Fruit fly (Drosophila melanogaster) whole organism, embryonic: ENCODE results near the gene CG10064.

Experiments
- Asciz ChIP-seq: fragments of 200-800 bp; sonication (Bioruptor generic); optimal IDR thresholded peaks from 2 replicates; lab custom pipeline; 2017; ENCODE audit warnings: missing biosample characterization, mild to moderate bottlenecking, missing genetic modification characterization, missing genetic modification reagents
- Awh ChIP-seq: fragments of 200-800 bp; sonication (Bioruptor generic); IDR thresholded peaks from 2 replicates; pipeline ENCODE4, ENCODE4 v1.3.6; 2022; ENCODE audit warnings: missing biosample characterization, missing genetic modification characterization
- BtbVII ChIP-seq: fragments of 200-800 bp; sonication (Bioruptor generic); optimal IDR thresholded peaks from 3 replicates; lab custom pipeline; 2017; ENCODE audit warnings: missing biosample characterization, mild to moderate bottlenecking, missing genetic modification characterization
- CG10366 ChIP-seq: fragments of 200-800 bp; sonication (Bioruptor generic); IDR thresholded peaks from 2 replicates; pipeline ENCODE4 v1.3.6; 2022; ENCODE audit warnings: missing biosample characterization, missing genetic modification characterization
- CG12219 ChIP-seq: fragments of 200-800 bp; sonication (Bioruptor generic); optimal IDR thresholded peaks from 3 replicates; lab custom pipeline; 2018; ENCODE audit warnings: missing biosample characterization, mild to moderate bottlenecking, missing genetic modification characterization
- CG13296 ChIP-seq: fragments of 200-800 bp; sonication (Bioruptor generic); optimal IDR thresholded peaks from 3 replicates; lab custom pipeline; 2018; ENCODE audit warnings: missing biosample characterization, mild to moderate bottlenecking, missing genetic modification characterization
- CG14667 ChIP-seq: fragments of 200-800 bp; sonication (Bioruptor generic); IDR thresholded peaks from 2 replicates; pipeline ENCODE4 v1.3.6; 2022; ENCODE audit warnings: missing biosample characterization, missing genetic modification characterization
- CG14860 ChIP-seq: fragments of 200-800 bp; sonication (Bioruptor generic); IDR thresholded peaks from 3 replicates; pipeline ENCODE4 v1.3.6; 2022; ENCODE audit warnings: missing biosample characterization, missing genetic modification characterization; ENCODE audit not compliant: partially characterized antibody
- CG15011 ChIP-seq: fragments of 200-800 bp; sonication (Bioruptor generic); optimal IDR thresholded peaks from 3 replicates; lab custom pipeline; 2018; ENCODE audit warnings: missing biosample characterization, mild to moderate bottlenecking, missing genetic modification characterization
- CG15696 ChIP-seq: fragments of 200-800 bp; sonication (Bioruptor generic); optimal IDR thresholded peaks from 2 replicates; lab custom pipeline; 2019; ENCODE audit warnings: missing biosample characterization, mild to moderate bottlenecking, missing genetic modification characterization, moderate library complexity
- CG18764 ChIP-seq: fragments of 200-800 bp; sonication (Bioruptor generic); optimal IDR thresholded peaks from 3 replicates; lab custom pipeline; 2016; ENCODE audit warnings: missing biosample characterization, missing genetic modification characterization
- CG2712 ChIP-seq: fragments of 200-800 bp; optimal IDR thresholded peaks from 3 replicates; lab custom pipeline; 2019; ENCODE audit warnings: missing biosample characterization, mild to moderate bottlenecking, missing genetic modification characterization, moderate library complexity
- CG3281 ChIP-seq: fragments of 200-800 bp; sonication (Bioruptor generic); optimal IDR thresholded peaks from 3 replicates; lab custom pipeline; 2017; ENCODE audit warnings: missing biosample characterization, mild to moderate bottlenecking, missing genetic modification characterization
- CG3995 ChIP-seq: fragments of 200-800 bp; sonication (Bioruptor generic); optimal IDR thresholded peaks from 3 replicates; lab custom pipeline; 2016; ENCODE audit warnings: missing biosample characterization, missing genetic modification characterization
- CG6813 ChIP-seq: fragments of 200-800 bp; sonication (Bioruptor generic); optimal IDR thresholded peaks from 2 replicates; lab custom pipeline; 2017; ENCODE audit warnings: missing biosample characterization, missing genetic modification characterization, mild to moderate bottlenecking, moderate library complexity, missing genetic modification reagents
- CG7271 ChIP-seq: fragments of 200-800 bp; sonication (Bioruptor generic); optimal IDR thresholded peaks from 2 replicates; lab custom pipeline; 2018; ENCODE audit warnings: missing biosample characterization, mild to moderate bottlenecking, missing genetic modification characterization, moderate library complexity
- CG7786 ChIP-seq: fragments of 200-800 bp; sonication (Bioruptor generic); optimal IDR thresholded peaks from 2 replicates; lab custom pipeline; 2016; ENCODE audit warnings: missing biosample characterization, missing genetic modification characterization
- CG7839 ChIP-seq: fragments of 200-800 bp; sonication (Bioruptor generic); optimal IDR thresholded peaks from 3 replicates; lab custom pipeline; 2018; ENCODE audit warnings: missing biosample characterization, mild to moderate bottlenecking, missing genetic modification characterization, moderate library complexity
- CG8359 ChIP-seq: fragments of 200-800 bp; sonication (Bioruptor generic); optimal IDR thresholded peaks from 2 replicates; lab custom pipeline; 2017; ENCODE audit warnings: missing biosample characterization, mild to moderate bottlenecking, missing genetic modification characterization, borderline replicate concordance
- Dref ChIP-seq: fragments of 200-800 bp; sonication (Bioruptor generic); IDR thresholded peaks from 2 replicates; pipeline ENCODE4 v1.3.6; 2022; ENCODE audit warnings: missing biosample characterization, missing genetic modification characterization
- E2f2 ChIP-seq: fragments of 200-800 bp; sonication (Bioruptor generic); IDR thresholded peaks from 2 replicates; pipeline ENCODE4 v1.3.6; 2022; ENCODE audit warnings: missing biosample characterization, missing genetic modification characterization
- ERR ChIP-seq: fragments of 200-800 bp; sonication (Bioruptor generic); optimal IDR thresholded peaks from 2 replicates; lab custom pipeline; 2016; ENCODE audit warnings: missing biosample characterization, missing genetic modification characterization
- Side ChIP-seq: fragments of 200-800 bp; sonication (Bioruptor generic); optimal IDR thresholded peaks from 2 replicates; lab custom pipeline; 2016; ENCODE audit warnings: missing biosample characterization, missing genetic modification characterization
- Usf ChIP-seq: fragments of 200-800 bp; sonication (Bioruptor generic); optimal IDR thresholded peaks from 2 replicates; lab custom pipeline; 2017; ENCODE audit warnings: missing genotype, missing biosample characterization, missing genetic modification characterization
- ab ChIP-seq: fragments of 200-800 bp; sonication (Bioruptor generic); optimal IDR thresholded peaks from 2 replicates; lab custom pipeline; 2016; ENCODE audit warnings: missing biosample characterization, missing genetic modification characterization
- aop ChIP-seq: fragments of 200-800 bp; sonication (Bioruptor generic); IDR thresholded peaks from 2 replicates; pipeline ENCODE4 v1.3.6; 2022; ENCODE audit warnings: missing biosample characterization, missing genetic modification characterization
- ap ChIP-seq: fragments of 200-800 bp; sonication (Bioruptor generic); IDR thresholded peaks from 2 replicates; pipeline ENCODE4 v1.3.6; 2022; ENCODE audit warnings: missing biosample characterization, missing genetic modification characterization
- ase ChIP-seq: fragments of 200-800 bp; sonication (Bioruptor generic); IDR thresholded peaks from 3 replicates; pipeline ENCODE4 v1.3.6; 2022; ENCODE audit warnings: missing biosample characterization, missing genetic modification characterization
- ato ChIP-seq: fragments of 200-800 bp; sonication (Bioruptor generic); IDR thresholded peaks from 2 replicates; pipeline ENCODE4 v1.3.6; 2022; ENCODE audit warnings: missing biosample characterization, missing genetic modification characterization; ENCODE audit not compliant: partially characterized antibody
- az2 ChIP-seq: fragments of 200-800 bp; sonication (Bioruptor generic); optimal IDR thresholded peaks from 3 replicates; lab custom pipeline; 2016; ENCODE audit warnings: missing biosample characterization, missing genetic modification characterization
- cwo ChIP-seq: fragments of 200-800 bp; sonication (Bioruptor generic); optimal IDR thresholded peaks from 3 replicates; lab custom pipeline; 2017; ENCODE audit warnings: missing biosample characterization, missing genetic modification characterization, mild to moderate bottlenecking, moderate library complexity, missing genetic modification reagents
- eyg ChIP-seq: fragments of 200-800 bp; sonication (Bioruptor generic); optimal IDR thresholded peaks from 3 replicates; lab custom pipeline; 2016; ENCODE audit warnings: missing biosample characterization, missing genetic modification characterization
- gem ChIP-seq: fragments of 200-800 bp; sonication (Bioruptor generic); optimal IDR thresholded peaks from 2 replicates; lab custom pipeline; 2019; ENCODE audit warnings: missing biosample characterization, mild to moderate bottlenecking, missing genetic modification characterization, moderate library complexity
- hb ChIP-seq: fragments of 200-800 bp; sonication (Bioruptor generic); IDR thresholded peaks from 3 replicates; pipeline ENCODE4 v1.3.6; 2022; ENCODE audit warnings: missing biosample characterization, missing genetic modification characterization; ENCODE audit not compliant: partially characterized antibody
- hkb ChIP-seq, 2 experiments: fragments of 200-800 bp in 1 of 2; fragments of >200 bp in 1 of 2; sonication (Bioruptor generic) in 1 of 2; IDR thresholded peaks in 1 of 2; optimal IDR thresholded peaks in 1 of 2; 2 replicates each; pipeline versions ENCODE4 v1.3.6 to Lab custom; 2017 to 2022; ENCODE audit warnings: missing biosample characterization in 1 of 2, missing genetic modification characterization in 1 of 2
- hth ChIP-seq: fragments of >200 bp; optimal IDR thresholded peaks from 2 replicates; lab custom pipeline; 2017; ENCODE audit warnings: inconsistent platforms
- nerfin-1 ChIP-seq: fragments of 200-800 bp; sonication (Bioruptor generic); optimal IDR thresholded peaks from 3 replicates; lab custom pipeline; 2019; ENCODE audit warnings: missing biosample characterization, mild to moderate bottlenecking, missing genetic modification characterization, moderate library complexity
- nerfin-2 ChIP-seq: fragments of 200-800 bp; sonication (Bioruptor generic); IDR thresholded peaks from 2 replicates; pipeline ENCODE4 v1.3.6; 2022; ENCODE audit warnings: missing biosample characterization, missing genetic modification characterization; ENCODE audit not compliant: partially characterized antibody
- phol ChIP-seq: fragments of 200-800 bp; sonication (Bioruptor generic); optimal IDR thresholded peaks from 3 replicates; lab custom pipeline; 2018; ENCODE audit warnings: missing biosample characterization, mild to moderate bottlenecking, missing genetic modification characterization, moderate library complexity
- pnt ChIP-seq: fragments of 200-800 bp; sonication (Bioruptor generic); optimal IDR thresholded peaks from 3 replicates; lab custom pipeline; 2016; ENCODE audit warnings: missing biosample characterization, missing genetic modification characterization
- scrt ChIP-seq: fragments of 200-800 bp; sonication (Bioruptor generic); optimal IDR thresholded peaks from 2 replicates; lab custom pipeline; 2018; ENCODE audit warnings: missing biosample characterization, mild to moderate bottlenecking, missing genetic modification characterization, moderate library complexity
- stc ChIP-seq: fragments of 200-800 bp; sonication (Bioruptor generic); IDR thresholded peaks from 2 replicates; pipeline ENCODE4 v1.3.6; 2022; ENCODE audit warnings: missing biosample characterization, missing genetic modification characterization
- tin ChIP-seq: fragments of 200-800 bp; sonication (Bioruptor generic); optimal IDR thresholded peaks from 3 replicates; lab custom pipeline; 2016; ENCODE audit warnings: missing biosample characterization, missing genetic modification characterization
- tna ChIP-seq: fragments of 200-800 bp; sonication (Bioruptor generic); IDR thresholded peaks from 2 replicates; pipeline ENCODE4 v1.3.6; 2022; ENCODE audit warnings: missing biosample characterization, missing genetic modification characterization; ENCODE audit not compliant: partially characterized antibody
- tup ChIP-seq: fragments of 200-800 bp; sonication (Bioruptor generic); optimal IDR thresholded peaks from 2 replicates; lab custom pipeline; 2016; ENCODE audit warnings: missing biosample characterization, mild to moderate bottlenecking, missing genetic modification characterization, moderate library complexity
- unc-4 ChIP-seq: fragments of 200-800 bp; sonication (Bioruptor generic); IDR thresholded peaks from 2 replicates; pipeline ENCODE4 v1.3.6; 2022; ENCODE audit warnings: missing biosample characterization, missing genetic modification characterization; ENCODE audit not compliant: partially characterized antibody
- yki ChIP-seq: fragments of >200 bp; optimal IDR thresholded peaks from 3 replicates; lab custom pipeline; 2018

CG10064 gene

dm6 chr3L:6955254-6956229 is 12.2 kb downstream of the CG10064 start, which contains the start of the genes CG10077 and CG9948 (continued):
- TF ChIP-seq Asciz (GFP tag; lab: Kevin White, UChicago), result no peak
- TF ChIP-seq CG7271 (tag; lab: Kevin White, UChicago), result peak; percentile 73
- TF ChIP-seq eyg (GFP tag; lab: Kevin White, UChicago), result no peak
- peak; percentile 64 for TF ChIP-seq CG18764 (GFP tag; lab: Kevin White, UChicago)
- peak; percentile 36 for TF ChIP-seq pnt (GFP tag; lab: Kevin White, UChicago)
- TF ChIP-seq ab (GFP tag; lab: Kevin White, UChicago), result peak; percentile 24
- peak; percentile 6 for TF ChIP-seq CG7786
- TF ChIP-seq CG12219 (GFP tag; lab: Kevin White, UChicago), result peak; percentile 87
- peak; percentile 95 for TF ChIP-seq gem (tag; lab: Kevin White, UChicago)
- no peak for TF ChIP-seq yki (lab: Kevin White, UChicago)
- TF ChIP-seq ato (GFP tag; lab: Robert Waterston, UW), result peak; percentile 76
- TF ChIP-seq E2f2 (GFP tag; lab: Robert Waterston, UW), result peak; percentile 72
- peak; percentile 21 for TF ChIP-seq ERR (GFP tag; lab: Kevin White, UChicago)
- TF ChIP-seq hkb (optimal IDR thresholded peaks at IDR 0.05; lab: Kevin White, UChicago), result no peak
- TF ChIP-seq hkb (GFP tag; IDR thresholded peaks at IDR 0.05; lab: Robert Waterston, UW), result peak; percentile 92
- TF ChIP-seq CG3281 (GFP tag; lab: Kevin White, UChicago), result peak; percentile 88
- peak; percentile 85 for TF ChIP-seq nerfin-1 (tag; lab: Kevin White, UChicago)
- peak; percentile 60 for TF ChIP-seq tup (GFP tag; lab: Kevin White, UChicago)
- TF ChIP-seq Side, result peak; percentile 38
- TF ChIP-seq hb (GFP tag; lab: Robert Waterston, UW), result peak; percentile 78; the same call in 2 of the 3 replicates
- peak; percentile 87 for TF ChIP-seq Dref (GFP tag; lab: Robert Waterston, UW)
- TF ChIP-seq CG15696, result peak; percentile 91
- TF ChIP-seq CG2712 (tag; lab: Kevin White, UChicago), result peak; percentile 92
- peak; percentile 65 for TF ChIP-seq CG8359 (GFP tag; lab: Kevin White, UChicago)
- TF ChIP-seq nerfin-2 (GFP tag; lab: Robert Waterston, UW), result peak; percentile 76
- TF ChIP-seq CG14860 (GFP tag; lab: Robert Waterston, UW), result peak; percentile 82
- TF ChIP-seq aop, result 0 out of 2 replicates have a peak, but pooled peaks have one; percentile 17
- TF ChIP-seq phol (tag; lab: Kevin White, UChicago), result peak; percentile 94
- TF ChIP-seq az2 (GFP tag; lab: Kevin White, UChicago), result peak; percentile 90
- TF ChIP-seq Awh (GFP tag; lab: Robert Waterston, UW), result peak; percentile 84
- peak; percentile 93 for TF ChIP-seq CG7839 (tag; lab: Kevin White, UChicago)
- TF ChIP-seq CG13296 (GFP tag; lab: Kevin White, UChicago), result peak; percentile 87
- TF ChIP-seq unc-4 (GFP tag; lab: Robert Waterston, UW), result peak; percentile 81
- TF ChIP-seq Usf (GFP tag; lab: Kevin White, UChicago), result peak; percentile 78
- TF ChIP-seq stc (GFP tag; lab: Robert Waterston, UW), result peak; percentile 91
- peak; percentile 75 for TF ChIP-seq CG6813 (GFP tag; lab: Kevin White, UChicago)
- TF ChIP-seq cwo (GFP tag; lab: Kevin White, UChicago), result peak; percentile 75
- peak; percentile 72 for TF ChIP-seq CG15011
- peak; percentile 88 for TF ChIP-seq ase (GFP tag; lab: Robert Waterston, UW)
- TF ChIP-seq CG3995 (GFP tag; lab: Kevin White, UChicago), result peak; percentile 38
- peak; percentile 75 for TF ChIP-seq BtbVII (GFP tag; lab: Kevin White, UChicago)
- TF ChIP-seq tin (GFP tag; lab: Kevin White, UChicago), result peak; percentile 88
- TF ChIP-seq CG14667 (GFP tag; lab: Robert Waterston, UW), result peak; percentile 88
- peak; percentile 76 for TF ChIP-seq tna (GFP tag; lab: Robert Waterston, UW)
- TF ChIP-seq hth (lab: Kevin White, UChicago), result no peak
- TF ChIP-seq ap (GFP tag; lab: Robert Waterston, UW), result peak; percentile 90
- TF ChIP-seq scrt (GFP tag; lab: Kevin White, UChicago), result peak; percentile 65
- TF ChIP-seq CG10366, result peak; percentile 89
